Worm (Caenorhabditis elegans): Measurements from ENCODE around the gene C45G9.5.
A peak's percentile ranks its signal among the peaks of the same experiment; 100 is the strongest.

Gene C45G9.5

DNA sequence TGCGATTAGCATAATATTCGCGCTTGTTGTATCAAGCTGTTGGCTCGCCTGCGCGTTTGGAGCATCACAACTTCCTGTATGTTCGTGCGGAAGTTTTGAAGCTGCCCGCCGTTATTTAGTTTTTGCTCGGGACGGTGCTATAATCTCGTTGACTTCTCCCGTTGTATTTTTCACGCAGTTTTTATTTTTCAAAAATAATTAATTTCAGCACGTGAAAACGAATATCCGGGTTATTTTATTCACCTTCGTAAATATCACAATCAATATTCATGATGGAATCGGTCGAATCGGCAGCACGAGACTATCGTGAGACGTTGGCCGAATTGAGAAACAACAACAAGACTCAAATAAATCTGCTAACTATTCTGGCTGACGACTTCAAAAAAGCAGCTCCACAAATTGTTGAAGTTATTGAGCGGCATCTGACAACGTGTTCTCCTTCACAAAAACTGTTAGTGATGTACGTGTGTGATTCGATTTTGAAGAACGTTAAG is 22.7 kb upstream of the C45G9.5 start (continued):
- TF ChIP-seq C06A6.2 (GFP tag; conservative IDR thresholded peaks at IDR 0.05) = no peak
- peak; percentile 2 for TF ChIP-seq pha-4 (tag; optimal IDR thresholded peaks at IDR 0.05)
- no peak for TF ChIP-seq hlh-26 (GFP tag; conservative IDR thresholded peaks at IDR 0.05)
- TF ChIP-seq sea-2 (GFP tag; IDR thresholded peaks at IDR 0.05) = no peak
- TF ChIP-seq F57C9.4 (tag; optimal IDR thresholded peaks at IDR 0.05) = no peak
- peak; percentile 51; the same call in 1 of the 2 replicates for TF ChIP-seq ekl-4 (GFP tag; IDR thresholded peaks at IDR 0.05)
- no peak for TF ChIP-seq K12H6.12 (tag; optimal IDR thresholded peaks at IDR 0.05)
- peak; percentile 12; the same call in 1 of the 2 replicates for TF ChIP-seq Y67H2A.10 (GFP tag; conservative IDR thresholded peaks at IDR 0.05)
- TF ChIP-seq lag-1 (GFP tag; IDR thresholded peaks at IDR 0.05) = no peak
- no peak for TF ChIP-seq B0019.2 (GFP tag; conservative IDR thresholded peaks at IDR 0.05)
- TF ChIP-seq T26A5.8 (tag; optimal IDR thresholded peaks at IDR 0.05) = no peak
- peak; percentile 48 for TF ChIP-seq tbp1 (GFP tag; optimal IDR thresholded peaks at IDR 0.05)
- TF ChIP-seq nhr-120 (GFP tag; IDR thresholded peaks at IDR 0.05) = 0 out of 2 replicates have a peak, but pooled peaks have one; percentile 4
- TF ChIP-seq lin-35 (GFP tag; optimal IDR thresholded peaks at IDR 0.05) = peak in 1 of 3 experiments; percentile 20
- TF ChIP-seq tbx-9 (tag; optimal IDR thresholded peaks at IDR 0.05; ENCODE audit: borderline replicate concordance) = peak; percentile 63
- TF ChIP-seq F57A8.1 (GFP tag; optimal IDR thresholded peaks at IDR 0.05) = no peak
- TF ChIP-seq mxl-1 (tag; optimal IDR thresholded peaks at IDR 0.05) = no peak
- peak; percentile 68 for TF ChIP-seq B0035.1 (tag; optimal IDR thresholded peaks at IDR 0.05)
- no peak for TF ChIP-seq efl-1 (GFP tag; optimal IDR thresholded peaks at IDR 0.05)
- TF ChIP-seq B0261.1 (tag; optimal IDR thresholded peaks at IDR 0.05) = peak; percentile 19
- no peak for TF ChIP-seq sdz-38 (tag; optimal IDR thresholded peaks at IDR 0.05)
- TF ChIP-seq akir-1 (GFP tag; optimal IDR thresholded peaks at IDR 0.05) = no peak
- TF ChIP-seq Y79H2A.3 (GFP tag; conservative IDR thresholded peaks at IDR 0.05) = peak; percentile 67; the same call in 1 of the 2 replicates
- peak; percentile 66 for TF ChIP-seq ztf-26 (tag; optimal IDR thresholded peaks at IDR 0.05)
- TF ChIP-seq zfh-2 (GFP tag; conservative IDR thresholded peaks at IDR 0.05) = no peak
- no peak for TF ChIP-seq F10E7.11 (tag; optimal IDR thresholded peaks at IDR 0.05)
- TF ChIP-seq athp-1 (tag; optimal IDR thresholded peaks at IDR 0.05) = peak; percentile 48
- no peak; the same call in 1 of the 2 replicates for TF ChIP-seq ceh-100 (GFP tag; IDR thresholded peaks at IDR 0.05)
- no peak for TF ChIP-seq mes-4 (tag; optimal IDR thresholded peaks at IDR 0.05)
- TF ChIP-seq madf-3 (GFP tag; IDR thresholded peaks at IDR 0.05) = no peak
- TF ChIP-seq unc-62 (GFP tag; optimal IDR thresholded peaks at IDR 0.05) = no peak
- TF ChIP-seq ceh-91 (GFP tag; IDR thresholded peaks at IDR 0.05) = 0 out of 2 replicates have a peak, but pooled peaks have one; percentile 24
- TF ChIP-seq hmg-1.2 (GFP tag; IDR thresholded peaks at IDR 0.05) = peak; percentile 27; the same call in 1 of the 2 replicates
- peak; percentile 55; the same call in 1 of the 2 replicates for TF ChIP-seq lir-1 (GFP tag; conservative IDR thresholded peaks at IDR 0.05)
- no peak for TF ChIP-seq fkh-3 (tag; optimal IDR thresholded peaks at IDR 0.05)
- TF ChIP-seq die-1 (tag; optimal IDR thresholded peaks at IDR 0.05) = peak; percentile 23
- TF ChIP-seq madf-10 (tag; optimal IDR thresholded peaks at IDR 0.05) = peak; percentile 43
- no peak for TF ChIP-seq ceh-27 (GFP tag; optimal IDR thresholded peaks at IDR 0.05)
- peak; percentile 58 for TF ChIP-seq hrde-1 (tag; optimal IDR thresholded peaks at IDR 0.05; ENCODE audit: borderline replicate concordance)
- 0 out of 2 replicates have a peak, but pooled peaks have one; percentile 19 for TF ChIP-seq ztf-28 (GFP tag; IDR thresholded peaks at IDR 0.05)
- TF ChIP-seq mel-28 (tag; optimal IDR thresholded peaks at IDR 0.05; ENCODE audit: borderline replicate concordance) = peak; percentile 37
- peak in 1 of 2 experiments; percentile 21 for TF ChIP-seq let-607 (tag; optimal IDR thresholded peaks at IDR 0.05)
- TF ChIP-seq chd-7 (tag; optimal IDR thresholded peaks at IDR 0.05) = peak; percentile 27
- TF ChIP-seq Y56A3A.18 (GFP tag; IDR thresholded peaks at IDR 0.05) = peak; percentile 11; the same call in 1 of the 2 replicates
- no peak for TF ChIP-seq cebp-1 (GFP tag; IDR thresholded peaks at IDR 0.05)
- peak; percentile 49 for TF ChIP-seq cebp-1 (tag; optimal IDR thresholded peaks at IDR 0.05)
- TF ChIP-seq dpff-1 (tag; optimal IDR thresholded peaks at IDR 0.05) = no peak
- peak; percentile 27 for TF ChIP-seq atf-7 (tag; optimal IDR thresholded peaks at IDR 0.05)
